Fruit fly (Drosophila melanogaster) S2 (cell line): ENCODE measurements around the gene Osi19.

Experiments
- CG8478 ChIP-seq: fragments of >200 bp; optimal IDR thresholded peaks from 2 replicates; lab custom pipeline; 2018
- CTCF ChIP-seq, 2 experiments: fragments of >200 bp; optimal IDR thresholded peaks; 2 replicates each; lab custom pipeline; 2018

The Osi19 gene

dm6 chr3R:6334906-6335433 lies at the start of gene Osi19:
Gene Osi19 (plus strand): TSS chr3R:6335362.
- TF ChIP-seq CG8478 (lab: Kevin White, UChicago) (no peak), CTCF (optimal IDR thresholded peaks at IDR 0.05; lab: Kevin White, UChicago) (no peak)

dm6 chr3R:6287433-6287832 lies 47.7 kb upstream of the Osi19 start, which contains the start of gene CG15594:
Gene CG15594 (plus strand): TSS chr3R:6287733.
- TF ChIP-seq CG8478 (lab: Kevin White, UChicago) (no peak), CTCF (optimal IDR thresholded peaks at IDR 0.05; lab: Kevin White, UChicago) (no peak)

- TF ChIP-seq CG8478 (lab: Kevin White, UChicago) (no peak), CTCF (optimal IDR thresholded peaks at IDR 0.05; lab: Kevin White, UChicago) (no peak)
Measured at dm6 chr3R:6290289-6290688, 44.9 kb upstream of the Osi19 start.

dm6 chr3R:6291437-6291836 lies 43.7 kb upstream of the Osi19 start, which contains the start of gene Osi13:
Gene Osi13 (plus strand): TSS chr3R:6291737.
- TF ChIP-seq CG8478 (lab: Kevin White, UChicago) = no peak
- TF ChIP-seq CTCF (optimal IDR thresholded peaks at IDR 0.05; lab: Kevin White, UChicago) = no peak

dm6 chr3R:6294046-6294445 lies 41.1 kb upstream of the Osi19 start:
- TF ChIP-seq CTCF (optimal IDR thresholded peaks at IDR 0.05; lab: Kevin White, UChicago) (no peak), CG8478 (lab: Kevin White, UChicago) (no peak)

dm6 chr3R:6297164-6297563 lies 38.0 kb upstream of the Osi19 start:
- TF ChIP-seq CG8478 (lab: Kevin White, UChicago) (no peak), CTCF (optimal IDR thresholded peaks at IDR 0.05; lab: Kevin White, UChicago) (no peak)

- no peak for TF ChIP-seq CTCF (optimal IDR thresholded peaks at IDR 0.05; lab: Kevin White, UChicago)
Measured at dm6 chr3R:6298828-6299227, 36.3 kb upstream of the Osi19 start, which contains the start of gene Osi14. Gene Osi14 (plus strand): TSS chr3R:6299128.

- TF ChIP-seq CG8478 (lab: Kevin White, UChicago) (no peak), CTCF (optimal IDR thresholded peaks at IDR 0.05; lab: Kevin White, UChicago) (no peak)
Measured at dm6 chr3R:6301257-6301839, 33.8 kb upstream of the Osi19 start, which contains the start of gene Osi15. Gene Osi15 (plus strand): TSS chr3R:6301804.

dm6 chr3R:6303738-6304137 lies 31.4 kb upstream of the Osi19 start, which contains the start of gene CG46396:
Gene CG46396 (plus strand): TSS chr3R:6304038.
- no peak for TF ChIP-seq CTCF (optimal IDR thresholded peaks at IDR 0.05; lab: Kevin White, UChicago)
- no peak for TF ChIP-seq CG8478 (lab: Kevin White, UChicago)

- TF ChIP-seq CG8478 (lab: Kevin White, UChicago) (no peak), CTCF (optimal IDR thresholded peaks at IDR 0.05; lab: Kevin White, UChicago) (no peak)
Measured at dm6 chr3R:6304947-6305346, 30.2 kb upstream of the Osi19 start, which contains the start of gene Osi16. Gene Osi16 (plus strand): TSS chr3R:6305247.

- TF ChIP-seq CG8478 (lab: Kevin White, UChicago) (no peak), CTCF (optimal IDR thresholded peaks at IDR 0.05; lab: Kevin White, UChicago) (no peak)
Measured at dm6 chr3R:6306584-6306983, 28.6 kb upstream of the Osi19 start, which contains the start of gene CG46026. Gene CG46026 (plus strand): TSS chr3R:6306884.

- TF ChIP-seq CTCF (optimal IDR thresholded peaks at IDR 0.05; lab: Kevin White, UChicago) (no peak), CG8478 (lab: Kevin White, UChicago) (no peak)
Measured at dm6 chr3R:6309676-6310075, 25.5 kb upstream of the Osi19 start, which contains the start of gene CG31560. Gene CG31560 (plus strand): TSS chr3R:6309976.

dm6 chr3R:6311641-6312259 lies 23.4 kb upstream of the Osi19 start, which contains the start of gene Osi17:
Gene Osi17 (plus strand): TSS chr3R:6311772.
- TF ChIP-seq CG8478 (lab: Kevin White, UChicago) = no peak
- TF ChIP-seq CTCF (optimal IDR thresholded peaks at IDR 0.05; lab: Kevin White, UChicago) = no peak

dm6 chr3R:6315078-6315477 lies 20.1 kb upstream of the Osi19 start:
- TF ChIP-seq CG8478 (lab: Kevin White, UChicago) = no peak

dm6 chr3R:6329774-6330298 lies 5.3 kb upstream of the Osi19 start, which contains the start of gene Osi18:
Gene Osi18 (plus strand): TSS chr3R:6330248.
- TF ChIP-seq CG8478 (lab: Kevin White, UChicago) (no peak), CTCF (optimal IDR thresholded peaks at IDR 0.05; lab: Kevin White, UChicago) (no peak)
